Worm (Caenorhabditis elegans): ENCODE data around the gene ogr-2.

- TF ChIP-seq ztf-29 (GFP tag; IDR thresholded peaks at IDR 0.05) = no peak
- no peak for TF ChIP-seq tab-1 (GFP tag; IDR thresholded peaks at IDR 0.05)
- no peak for TF ChIP-seq ref-1 (GFP tag; conservative IDR thresholded peaks at IDR 0.05)
- no peak for TF ChIP-seq T22C8.4 (GFP tag; IDR thresholded peaks at IDR 0.05)
- TF ChIP-seq ztf-23 (GFP tag; IDR thresholded peaks at IDR 0.05) = no peak
- no peak for TF ChIP-seq flt-1 (GFP tag; IDR thresholded peaks at IDR 0.05)
- no peak for TF ChIP-seq cog-1 (tag; optimal IDR thresholded peaks at IDR 0.05)
- TF ChIP-seq med-1 (GFP tag; optimal IDR thresholded peaks at IDR 0.05; ENCODE audit: insufficient read depth) = no peak
These were observed 39.4 kb upstream of the ogr-2 start, which contains the start of gene ZK892.3 for ce11 chrII:10001546-10001945.

All from whole organism, midembryonic.